Fruit fly (Drosophila melanogaster): ENCODE data around the gene CLIP-190.

Gene CLIP-190

dm6 chr2L:17382318-17382717 is 2.2 kb upstream of the CLIP-190 start (continued):
- peak; percentile 59 for TF ChIP-seq slbo (GFP tag; IDR thresholded peaks at IDR 0.05)
- TF ChIP-seq Gsc (GFP tag; IDR thresholded peaks at IDR 0.05), result no peak
- TF ChIP-seq CG9876 (GFP tag; optimal IDR thresholded peaks at IDR 0.05), result no peak
- peak; percentile 82 for TF ChIP-seq CG2120 (GFP tag; optimal IDR thresholded peaks at IDR 0.05)
- peak; percentile 46 for TF ChIP-seq CG30020 (tag; optimal IDR thresholded peaks at IDR 0.05)
- peak; percentile 89 for TF ChIP-seq CG13424 (tag; optimal IDR thresholded peaks at IDR 0.05)
- TF ChIP-seq zfh2 (GFP tag; optimal IDR thresholded peaks at IDR 0.05), result peak; percentile 55
- TF ChIP-seq rib (GFP tag; IDR thresholded peaks at IDR 0.05), result no peak
- peak; percentile 2 for TF ChIP-seq fd3F (GFP tag; optimal IDR thresholded peaks at IDR 0.05)
- TF ChIP-seq Kr (GFP tag; optimal IDR thresholded peaks at IDR 0.05), result no peak
- TF ChIP-seq Ptx1 (GFP tag; IDR thresholded peaks at IDR 0.05), result peak; percentile 37; the same call in 1 of the 2 replicates
- no peak for TF ChIP-seq CkIIα-i1 (GFP tag; IDR thresholded peaks at IDR 0.05)
- TF ChIP-seq Vsx1 (GFP tag; optimal IDR thresholded peaks at IDR 0.05), result no peak
- peak; percentile 50; the same call in 2 of the 3 replicates for TF ChIP-seq dysf (GFP tag; IDR thresholded peaks at IDR 0.05)
- TF ChIP-seq Dad (GFP tag; optimal IDR thresholded peaks at IDR 0.05), result no peak
- no peak for TF ChIP-seq ssp (GFP tag; IDR thresholded peaks at IDR 0.05)
- TF ChIP-seq stwl (tag; optimal IDR thresholded peaks at IDR 0.05), result no peak
- TF ChIP-seq chm (GFP tag; IDR thresholded peaks at IDR 0.05), result no peak
- peak; percentile 77 for TF ChIP-seq CG12219 (GFP tag; optimal IDR thresholded peaks at IDR 0.05)
- TF ChIP-seq sr (GFP tag; IDR thresholded peaks at IDR 0.05), result no peak
- peak; percentile 16 for TF ChIP-seq CG1647 (GFP tag; optimal IDR thresholded peaks at IDR 0.05)
- no peak for TF ChIP-seq cato (GFP tag; optimal IDR thresholded peaks at IDR 0.05; ENCODE audit: borderline replicate concordance)
- TF ChIP-seq esg (GFP tag; conservative IDR thresholded peaks at IDR 0.05), result peak; percentile 33; the same call in 1 of the 2 replicates
- peak; percentile 60 for TF ChIP-seq CG15011 (GFP tag; optimal IDR thresholded peaks at IDR 0.05)
- no peak for TF ChIP-seq CG34224 (GFP tag; IDR thresholded peaks at IDR 0.05; ENCODE audit: partially characterized antibody)
- TF ChIP-seq CG9727 (GFP tag; optimal IDR thresholded peaks at IDR 0.05), result peak; percentile 73
- TF ChIP-seq kah (GFP tag; optimal IDR thresholded peaks at IDR 0.05), result peak; percentile 64
- TF ChIP-seq CG18619 (GFP tag; optimal IDR thresholded peaks at IDR 0.05), result peak; percentile 54
- peak; percentile 63 for TF ChIP-seq CG15514 (GFP tag; optimal IDR thresholded peaks at IDR 0.05)
- TF ChIP-seq CG32772 (GFP tag; IDR thresholded peaks at IDR 0.05), result 0 out of 2 replicates have a peak, but pooled peaks have one; percentile 38
- TF ChIP-seq emc (GFP tag; optimal IDR thresholded peaks at IDR 0.05), result no peak
- TF ChIP-seq Tbp (GFP tag; optimal IDR thresholded peaks at IDR 0.05), result no peak
- TF ChIP-seq CG8290 (GFP tag; optimal IDR thresholded peaks at IDR 0.05), result peak; percentile 42
- TF ChIP-seq CG8290 (tag; optimal IDR thresholded peaks at IDR 0.05), result peak; percentile 35 to 50
- peak; percentile 30; the same call in 1 of the 2 replicates for TF ChIP-seq sisA (GFP tag; IDR thresholded peaks at IDR 0.05)
- TF ChIP-seq CG6813 (GFP tag; optimal IDR thresholded peaks at IDR 0.05), result peak; percentile 83
- peak; percentile 38 for TF ChIP-seq jing (GFP tag; optimal IDR thresholded peaks at IDR 0.05)
- TF ChIP-seq gt (GFP tag; IDR thresholded peaks at IDR 0.05), result 0 out of 2 replicates have a peak, but pooled peaks have one; percentile 6
- no peak for TF ChIP-seq ato (GFP tag; IDR thresholded peaks at IDR 0.05; ENCODE audit: partially characterized antibody)
- TF ChIP-seq sens-2 (GFP tag; IDR thresholded peaks at IDR 0.05), result no peak
- peak; percentile 18 for TF ChIP-seq CG18476 (GFP tag; optimal IDR thresholded peaks at IDR 0.05)
- no peak for TF ChIP-seq maf-S (GFP tag; optimal IDR thresholded peaks at IDR 0.05)
- peak; percentile 34 for TF ChIP-seq chn (GFP tag; optimal IDR thresholded peaks at IDR 0.05)
- TF ChIP-seq mam (GFP tag; optimal IDR thresholded peaks at IDR 0.05), result peak; percentile 39
- TF ChIP-seq CG4854 (GFP tag; optimal IDR thresholded peaks at IDR 0.05), result peak; percentile 25
- no peak for TF ChIP-seq Sry-β (GFP tag; optimal IDR thresholded peaks at IDR 0.05)
- TF ChIP-seq Rx (GFP tag; IDR thresholded peaks at IDR 0.05), result no peak
- TF ChIP-seq eyg (GFP tag; optimal IDR thresholded peaks at IDR 0.05), result no peak
- no peak for TF ChIP-seq hb (GFP tag; IDR thresholded peaks at IDR 0.05; ENCODE audit: partially characterized antibody)
- TF ChIP-seq Aef1 (GFP tag; IDR thresholded peaks at IDR 0.05), result 0 out of 3 replicates have a peak, but pooled peaks have one; percentile 10
- no peak for TF ChIP-seq ap (GFP tag; IDR thresholded peaks at IDR 0.05)
- peak; percentile 70 for TF ChIP-seq CG10543 (GFP tag; optimal IDR thresholded peaks at IDR 0.05)
